Fruit fly (Drosophila melanogaster) Kc167 (cell line): ENCODE data around the gene ATPsynepsilonL.

ENCODE experiments used
- Sin3A ChIP-seq: fragments of >200 bp; optimal IDR thresholded peaks from 2 replicates; lab custom pipeline; 2018; ENCODE audit warnings: missing external identifiers
- h ChIP-seq: fragments of >200 bp; optimal IDR thresholded peaks from 3 replicates; lab custom pipeline; 2018; ENCODE audit warnings: missing external identifiers
- insv ChIP-seq: fragments of >200 bp; optimal IDR thresholded peaks from 3 replicates; lab custom pipeline; 2018; ENCODE audit warnings: missing external identifiers
- psq ChIP-seq: fragments of >200 bp; optimal IDR thresholded peaks from 2 replicates; lab custom pipeline; 2017; ENCODE audit warnings: missing external identifiers
- ttk ChIP-seq: sonication (Bioruptor generic); optimal IDR thresholded peaks from 2 replicates; lab custom pipeline; 2017; ENCODE audit warnings: missing external identifiers

DNA sequence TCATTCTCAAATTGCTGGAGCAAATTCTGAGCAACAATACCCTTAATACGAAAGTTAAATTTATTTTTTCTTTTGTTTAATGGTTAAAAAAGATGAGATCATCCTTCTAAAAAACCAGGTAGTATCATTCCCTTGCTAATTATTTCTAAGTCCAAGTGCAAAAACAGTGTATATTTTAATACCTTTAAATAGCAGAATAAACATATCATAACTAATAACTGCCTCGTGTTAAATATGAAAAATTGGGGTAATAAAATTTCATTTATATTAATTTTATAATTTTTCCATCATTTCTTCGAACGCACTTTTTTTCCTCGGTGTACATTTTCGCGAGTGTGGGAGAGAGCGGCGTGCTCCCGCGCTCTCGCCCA, 9.8 kb upstream of the ATPsynepsilonL start:
- TF ChIP-seq psq (lab: Kevin White, UChicago), result no peak
- no peak for TF ChIP-seq h
- no peak for TF ChIP-seq insv (lab: Kevin White, UChicago)
- TF ChIP-seq ttk, result no peak
- TF ChIP-seq Sin3A (lab: Kevin White, UChicago), result no peak
